Worm (Caenorhabditis elegans) whole organism, L1 larva: ENCODE data around the gene str-123.

ENCODE experiments used
- ama-1 ChIP-seq: fragments of 150-350 bp; optimal IDR thresholded peaks from 2 replicates; lab custom pipeline; 2014
- elt-3 ChIP-seq, 6 experiments: fragments of 150-350 bp in 1 of 6; sonication (generic microtip); optimal IDR thresholded peaks; 2 replicates each; lab custom pipeline; 2017 to 2018; ENCODE audit warnings: missing biosample characterization in 6 of 6, missing genetic modification characterization in 6 of 6, inconsistent platforms in 1 of 6
- fkh-10 ChIP-seq: sonication (generic microtip); optimal IDR thresholded peaks from 2 replicates; lab custom pipeline; 2017; ENCODE audit warnings: missing biosample characterization, missing genetic modification reagents, missing genetic modification characterization
- lin-39 ChIP-seq: fragments of 150-350 bp; optimal IDR thresholded peaks from 2 replicates; lab custom pipeline; 2014; ENCODE audit warnings: missing biosample characterization, missing genetic modification reagents, missing genetic modification characterization
- pqm-1 ChIP-seq: sonication (generic microtip); optimal IDR thresholded peaks from 3 replicates; lab custom pipeline; 2017; ENCODE audit warnings: missing biosample characterization, missing genetic modification characterization
- snpc-4 ChIP-seq: fragments of 150-350 bp; optimal IDR thresholded peaks from 2 replicates; lab custom pipeline; 2014; ENCODE audit warnings: missing biosample characterization, missing genetic modification characterization
- ztf-11 ChIP-seq, 2 experiments: sonication (generic microtip); optimal IDR thresholded peaks; 2 replicates each; lab custom pipeline; 2016 to 2017; ENCODE audit warnings: missing genetic modification characterization in 2 of 2, missing biosample characterization in 1 of 2, missing compliant biosample characterization in 1 of 2

ce11 chrX:12808085-12808922, 18.2 kb downstream of the str-123 start, which contains the start of gene nhr-27:
- TF ChIP-seq elt-3 (tag; optimal IDR thresholded peaks at IDR 0.05; lab: Kevin White, UChicago): peak in 1 of 6 experiments; percentile 87
- no peak for TF ChIP-seq fkh-10 (GFP tag; lab: Kevin White, UChicago)
- TF ChIP-seq ama-1 (lab: Kevin White, UChicago): no peak
- no peak for TF ChIP-seq ztf-11 (tag; optimal IDR thresholded peaks at IDR 0.05; lab: Kevin White, UChicago)
- TF ChIP-seq lin-39: no peak
- TF ChIP-seq snpc-4 (tag; lab: Kevin White, UChicago): no peak
- no peak for TF ChIP-seq pqm-1
